Worm (Caenorhabditis elegans) whole organism, midembryonic: Measurements from ENCODE around the gene C03E10.3.
A peak's percentile ranks its signal among the peaks of the same experiment; 100 is the strongest.

Experiments used
- T22C8.4 ChIP-seq: fragments of 200-800 bp; sonication (Bioruptor generic); IDR thresholded peaks from 2 replicates; pipeline ENCODE4 v1.3.6; 2022; ENCODE audit warnings: missing genetic modification characterization, missing compliant biosample characterization
- cog-1 ChIP-seq: sonication (generic microtip); optimal IDR thresholded peaks from 2 replicates; lab custom pipeline; 2016; ENCODE audit warnings: missing genetic modification characterization, missing compliant biosample characterization
- flt-1 ChIP-seq: fragments of 200-800 bp; sonication (Bioruptor generic); IDR thresholded peaks from 2 replicates; pipeline ENCODE4 v1.3.6; 2022; ENCODE audit warnings: missing genetic modification characterization, missing compliant biosample characterization
- klf-2 ChIP-seq: fragments of 200-800 bp; sonication (Bioruptor generic); conservative IDR thresholded peaks from 2 replicates; pipeline ENCODE4 v1.3.6; 2022; ENCODE audit warnings: missing genetic modification reagents, missing genetic modification characterization, missing compliant biosample characterization
- med-1 ChIP-seq: sonication (generic microtip); optimal IDR thresholded peaks from 2 replicates; lab custom pipeline; 2017; ENCODE audit warnings: missing genetic modification characterization, mild to moderate bottlenecking, missing compliant biosample characterization, antibody characterized with exemption, missing genetic modification reagents; ENCODE audit not compliant: insufficient read depth
- ref-1 ChIP-seq: fragments of 200-800 bp; sonication (Bioruptor generic); conservative IDR thresholded peaks from 2 replicates; pipeline ENCODE4 v1.3.6; 2022; ENCODE audit warnings: missing genetic modification reagents, missing genetic modification characterization, missing compliant biosample characterization
- tab-1 ChIP-seq: fragments of 200-800 bp; sonication (Bioruptor generic); IDR thresholded peaks from 2 replicates; pipeline ENCODE4 v1.3.6; 2022; ENCODE audit warnings: missing genetic modification characterization, missing compliant biosample characterization
- ztf-23 ChIP-seq: fragments of 200-800 bp; sonication (Bioruptor generic); IDR thresholded peaks from 2 replicates; pipeline ENCODE4 v1.3.6; 2022; ENCODE audit warnings: missing genetic modification reagents, missing genetic modification characterization, missing compliant biosample characterization
- ztf-29 ChIP-seq: fragments of 200-800 bp; sonication (Bioruptor generic); IDR thresholded peaks from 2 replicates; pipeline ENCODE4 v1.3.6; 2022; ENCODE audit warnings: missing genetic modification reagents, missing genetic modification characterization, missing compliant biosample characterization

C03E10.3 gene

DNA sequence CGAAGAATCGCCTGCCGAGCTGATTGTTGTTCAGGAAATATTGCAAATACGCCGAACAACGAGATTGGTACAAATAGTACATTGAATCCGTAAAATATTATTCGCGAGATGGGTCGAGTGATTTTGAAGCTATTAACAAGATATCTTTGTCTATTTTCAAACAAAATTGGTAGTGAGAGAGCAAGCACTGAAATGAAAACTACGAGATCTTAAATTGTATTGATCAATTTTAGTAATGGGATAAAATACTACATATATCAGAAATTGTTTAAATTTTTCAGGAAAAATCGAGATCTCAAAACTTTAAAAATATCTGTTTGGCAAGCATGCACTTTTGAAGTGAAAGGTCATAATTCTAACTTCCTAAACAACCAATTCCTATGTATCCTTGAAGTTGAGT, 18.0 kb downstream of the C03E10.3 start:
- TF ChIP-seq tab-1 (GFP tag; lab: Robert Waterston, UW) (no peak), T22C8.4 (GFP tag; lab: Robert Waterston, UW) (no peak), flt-1 (GFP tag; lab: Robert Waterston, UW) (no peak), ztf-29 (GFP tag; lab: Robert Waterston, UW) (no peak), med-1 (GFP tag; lab: Kevin White, UChicago) (no peak), ztf-23 (GFP tag; lab: Robert Waterston, UW) (no peak), klf-2 (no peak), ref-1 (GFP tag; lab: Robert Waterston, UW) (no peak), cog-1 (tag; lab: Kevin White, UChicago) (no peak)

ce11 chrV:11304879-11305278, 18.7 kb downstream of the C03E10.3 start, which contains the start of gene srh-45:
TSS of gene srh-45 (minus strand) at chrV:11304979.
- TF ChIP-seq klf-2 (no peak), med-1 (GFP tag; lab: Kevin White, UChicago) (no peak), ref-1 (GFP tag; lab: Robert Waterston, UW) (no peak), cog-1 (tag; lab: Kevin White, UChicago) (no peak), ztf-23 (GFP tag; lab: Robert Waterston, UW) (no peak)

ce11 chrV:11307781-11308180, 21.6 kb downstream of the C03E10.3 start:
- no peak for TF ChIP-seq T22C8.4 (GFP tag; lab: Robert Waterston, UW)
- TF ChIP-seq ztf-29 (GFP tag; lab: Robert Waterston, UW) = no peak
- TF ChIP-seq klf-2 = no peak
- no peak for TF ChIP-seq cog-1 (tag; lab: Kevin White, UChicago)
- TF ChIP-seq flt-1 (GFP tag; lab: Robert Waterston, UW) = no peak
- TF ChIP-seq ztf-23 (GFP tag; lab: Robert Waterston, UW) = no peak
- no peak for TF ChIP-seq tab-1 (GFP tag; lab: Robert Waterston, UW)
- TF ChIP-seq ref-1 (GFP tag; lab: Robert Waterston, UW) = no peak
- TF ChIP-seq med-1 (GFP tag; lab: Kevin White, UChicago) = no peak

- TF ChIP-seq T22C8.4 (GFP tag; lab: Robert Waterston, UW) (no peak), med-1 (GFP tag; lab: Kevin White, UChicago) (no peak), cog-1 (tag; lab: Kevin White, UChicago) (no peak), klf-2 (no peak), ztf-29 (GFP tag; lab: Robert Waterston, UW) (no peak), tab-1 (GFP tag; lab: Robert Waterston, UW) (no peak), ztf-23 (GFP tag; lab: Robert Waterston, UW) (no peak), ref-1 (GFP tag; lab: Robert Waterston, UW) (no peak), flt-1 (GFP tag; lab: Robert Waterston, UW) (no peak)
These were observed 22.1 kb downstream of the C03E10.3 start, which contains the start of gene snf-11 for ce11 chrV:11308346-11308745. TSS of gene snf-11 (minus strand) at chrV:11308446.

DNA sequence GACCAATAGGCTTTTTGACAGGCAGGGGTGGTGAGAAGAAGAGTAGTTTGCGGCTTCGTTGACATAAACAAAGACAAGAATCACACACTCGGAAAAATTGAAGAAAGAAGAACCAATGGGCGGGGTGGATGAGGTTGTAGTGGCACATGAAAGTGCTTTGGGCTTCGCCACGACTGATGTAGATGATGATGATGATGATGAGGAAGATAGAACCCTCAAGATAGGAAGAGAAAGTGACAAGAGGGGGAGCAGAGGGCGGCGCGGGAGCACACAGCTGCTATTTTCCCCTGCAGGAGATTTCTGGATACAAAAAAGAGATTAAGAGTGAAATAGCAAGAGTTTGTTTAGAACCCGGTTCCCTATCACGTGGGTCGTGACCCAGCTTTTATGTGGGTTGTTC, 22.7 kb downstream of the C03E10.3 start:
- TF ChIP-seq T22C8.4 (GFP tag; lab: Robert Waterston, UW) (no peak), klf-2 (no peak), ztf-29 (GFP tag; lab: Robert Waterston, UW) (no peak), flt-1 (GFP tag; lab: Robert Waterston, UW) (no peak), ztf-23 (GFP tag; lab: Robert Waterston, UW) (no peak), tab-1 (GFP tag; lab: Robert Waterston, UW) (no peak), med-1 (GFP tag; lab: Kevin White, UChicago) (no peak), ref-1 (GFP tag; lab: Robert Waterston, UW) (no peak), cog-1 (tag; lab: Kevin White, UChicago) (no peak)

DNA sequence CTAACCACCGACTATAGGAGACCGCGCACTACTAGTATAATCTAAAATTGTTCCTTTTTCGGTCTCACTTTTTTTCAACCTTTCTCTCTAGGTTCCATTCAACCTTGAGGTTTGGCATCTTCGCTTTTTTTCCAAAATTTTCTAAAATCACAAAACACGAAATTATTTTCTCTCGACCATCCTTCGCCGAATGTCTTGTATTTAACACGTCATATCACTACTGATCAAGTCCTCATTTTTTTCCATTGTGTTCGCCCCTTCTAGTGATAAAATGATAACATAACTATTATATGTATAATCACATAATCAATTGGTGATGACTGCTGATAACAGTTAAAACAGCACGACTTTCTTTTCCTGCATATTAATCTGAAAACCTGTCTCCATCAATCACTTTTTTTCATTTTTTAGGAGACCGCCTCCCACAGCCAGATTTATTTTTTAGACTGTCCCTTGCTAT, 24.8 kb downstream of the C03E10.3 start, which contains the start of gene T03F7.7:
Gene T03F7.7, plus strand, starts transcription at position 410 of the 460 bp plus-strand sequence.
- no peak for TF ChIP-seq T22C8.4 (GFP tag; lab: Robert Waterston, UW)
- no peak for TF ChIP-seq tab-1 (GFP tag; lab: Robert Waterston, UW)
- TF ChIP-seq cog-1 (tag; lab: Kevin White, UChicago) = no peak
- TF ChIP-seq flt-1 (GFP tag; lab: Robert Waterston, UW) = no peak
- TF ChIP-seq klf-2 = no peak
- no peak for TF ChIP-seq med-1 (GFP tag; lab: Kevin White, UChicago)
- TF ChIP-seq ztf-29 (GFP tag; lab: Robert Waterston, UW) = no peak
- no peak for TF ChIP-seq ztf-23 (GFP tag; lab: Robert Waterston, UW)
- TF ChIP-seq ref-1 (GFP tag; lab: Robert Waterston, UW) = no peak

- TF ChIP-seq ztf-29 (GFP tag; lab: Robert Waterston, UW) (no peak), ztf-23 (GFP tag; lab: Robert Waterston, UW) (no peak)
These were observed 26.7 kb downstream of the C03E10.3 start for ce11 chrV:11312904-11313303.

ce11 chrV:11314025-11314880, 28.0 kb downstream of the C03E10.3 start:
- TF ChIP-seq tab-1 (GFP tag; lab: Robert Waterston, UW) = peak; percentile 100
- TF ChIP-seq med-1 (GFP tag; lab: Kevin White, UChicago) = peak; percentile 96
- TF ChIP-seq ztf-29 (GFP tag; lab: Robert Waterston, UW) = peak; percentile 100
- peak; percentile 99 for TF ChIP-seq T22C8.4 (GFP tag; lab: Robert Waterston, UW)
- TF ChIP-seq ztf-23 (GFP tag; lab: Robert Waterston, UW) = peak; percentile 99
- peak; percentile 99 for TF ChIP-seq ref-1 (GFP tag; lab: Robert Waterston, UW)
- peak; percentile 100 for TF ChIP-seq klf-2
- peak; percentile 99 for TF ChIP-seq flt-1 (GFP tag; lab: Robert Waterston, UW)
- peak; percentile 98 for TF ChIP-seq cog-1 (tag; lab: Kevin White, UChicago)

DNA sequence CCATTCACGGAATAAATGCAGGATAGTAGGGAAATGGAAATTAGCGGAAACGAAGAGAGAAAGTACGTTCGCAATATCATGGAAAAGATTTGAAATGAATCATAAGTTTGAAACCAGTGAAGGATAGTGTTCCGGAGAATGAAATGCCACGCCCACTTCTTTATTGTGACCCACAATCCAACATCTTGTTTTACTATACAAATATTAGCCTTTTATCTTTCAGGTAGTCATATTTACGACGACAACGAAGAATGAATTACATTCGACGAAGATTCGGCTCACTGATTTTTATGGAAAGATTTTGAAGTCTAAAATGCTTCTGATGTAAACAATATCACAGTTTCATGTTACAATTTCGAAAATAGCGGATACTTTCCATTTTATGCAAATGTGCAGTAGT, 30.6 kb downstream of the C03E10.3 start, which contains the start of gene cutl-18:
Gene cutl-18, minus strand, starts transcription at position 101 of the 400 bp plus-strand sequence.
- no peak for TF ChIP-seq T22C8.4 (GFP tag; lab: Robert Waterston, UW)
- TF ChIP-seq med-1 (GFP tag; lab: Kevin White, UChicago) = no peak
- no peak for TF ChIP-seq cog-1 (tag; lab: Kevin White, UChicago)
- no peak for TF ChIP-seq klf-2
- no peak for TF ChIP-seq tab-1 (GFP tag; lab: Robert Waterston, UW)
- TF ChIP-seq ref-1 (GFP tag; lab: Robert Waterston, UW) = no peak
- TF ChIP-seq flt-1 (GFP tag; lab: Robert Waterston, UW) = no peak
- TF ChIP-seq ztf-23 (GFP tag; lab: Robert Waterston, UW) = no peak
- no peak for TF ChIP-seq ztf-29 (GFP tag; lab: Robert Waterston, UW)
